Fruit fly (Drosophila melanogaster) whole organism, embryonic: ENCODE data around the gene CG14459.
A peak's percentile ranks its signal among the peaks of the same experiment; 100 is the strongest.

ENCODE experiments used
- ATbp ChIP-seq: fragments of 200-800 bp; sonication (Bioruptor generic); optimal IDR thresholded peaks from 2 replicates; lab custom pipeline; 2017; ENCODE audit warnings: missing biosample characterization, mild to moderate bottlenecking, missing genetic modification characterization, missing genetic modification reagents
- Blimp-1 ChIP-seq: fragments of 200-800 bp; sonication (Bioruptor generic); optimal IDR thresholded peaks from 3 replicates; lab custom pipeline; 2018; ENCODE audit warnings: missing biosample characterization, missing genetic modification characterization, mild to moderate bottlenecking, moderate library complexity, missing genetic modification reagents
- CG1024 ChIP-seq: fragments of 200-800 bp; sonication (Bioruptor generic); IDR thresholded peaks from 2 replicates; pipeline ENCODE4 v1.3.6; 2022; ENCODE audit warnings: missing biosample characterization, missing genetic modification characterization
- CG12071 ChIP-seq: fragments of 200-800 bp; sonication (Bioruptor generic); optimal IDR thresholded peaks from 3 replicates; lab custom pipeline; 2018; ENCODE audit warnings: missing biosample characterization, mild to moderate bottlenecking, missing genetic modification characterization
- CG13424 ChIP-seq: fragments of 200-800 bp; sonication (Bioruptor generic); optimal IDR thresholded peaks from 2 replicates; lab custom pipeline; 2019; ENCODE audit warnings: missing biosample characterization, mild to moderate bottlenecking, missing genetic modification characterization, moderate library complexity
- CG13775 ChIP-seq: fragments of 200-800 bp; sonication (Bioruptor generic); optimal IDR thresholded peaks from 3 replicates; lab custom pipeline; 2017; ENCODE audit warnings: missing biosample characterization, mild to moderate bottlenecking, missing genetic modification characterization
- CG14965 ChIP-seq: fragments of 200-800 bp; sonication (Bioruptor generic); optimal IDR thresholded peaks from 2 replicates; lab custom pipeline; 2016; ENCODE audit warnings: missing biosample characterization, missing genetic modification characterization, borderline replicate concordance
- CG1602 ChIP-seq: fragments of 200-800 bp; sonication (Bioruptor generic); optimal IDR thresholded peaks from 3 replicates; lab custom pipeline; 2016; ENCODE audit warnings: missing biosample characterization, missing genetic modification characterization
- CG1603 ChIP-seq: fragments of 200-800 bp; sonication (Bioruptor generic); optimal IDR thresholded peaks from 2 replicates; lab custom pipeline; 2019; ENCODE audit warnings: missing biosample characterization, mild to moderate bottlenecking, missing genetic modification characterization, moderate library complexity
- CG16815 ChIP-seq: fragments of 200-800 bp; sonication (Bioruptor generic); optimal IDR thresholded peaks from 3 replicates; lab custom pipeline; 2017; ENCODE audit warnings: missing biosample characterization, mild to moderate bottlenecking, missing genetic modification characterization
- CG17359 ChIP-seq: fragments of 200-800 bp; sonication (Bioruptor generic); optimal IDR thresholded peaks from 3 replicates; lab custom pipeline; 2018; ENCODE audit warnings: missing biosample characterization, mild to moderate bottlenecking, missing genetic modification characterization, moderate library complexity
- CG17361 ChIP-seq: fragments of 200-800 bp; sonication (Bioruptor generic); IDR thresholded peaks from 3 replicates; pipeline ENCODE4 v1.3.6; 2022; ENCODE audit warnings: missing biosample characterization, missing genetic modification characterization
- CG30431 ChIP-seq: fragments of 200-800 bp; sonication (Bioruptor generic); optimal IDR thresholded peaks from 2 replicates; lab custom pipeline; 2017; ENCODE audit warnings: missing biosample characterization, missing genetic modification characterization
- CG31441 ChIP-seq: fragments of 200-800 bp; sonication (Bioruptor generic); IDR thresholded peaks from 2 replicates; pipeline ENCODE4 v1.3.6; 2022; ENCODE audit warnings: missing biosample characterization, missing genetic modification characterization
- CG3726 ChIP-seq: fragments of 200-800 bp; sonication (Bioruptor generic); IDR thresholded peaks from 3 replicates; pipeline ENCODE4, ENCODE4 v1.3.6; 2022; ENCODE audit warnings: missing biosample characterization, missing genetic modification characterization
- CG7745 ChIP-seq: fragments of 200-800 bp; sonication (Bioruptor generic); optimal IDR thresholded peaks from 2 replicates; lab custom pipeline; 2018; ENCODE audit warnings: missing biosample characterization, mild to moderate bottlenecking, missing genetic modification characterization, moderate library complexity
- CG7839 ChIP-seq: fragments of 200-800 bp; sonication (Bioruptor generic); optimal IDR thresholded peaks from 3 replicates; lab custom pipeline; 2018; ENCODE audit warnings: missing biosample characterization, mild to moderate bottlenecking, missing genetic modification characterization, moderate library complexity
- CG8290 ChIP-seq, 3 experiments: fragments of 200-800 bp; sonication (Bioruptor generic); optimal IDR thresholded peaks; 2 replicates each; lab custom pipeline; 2016 to 2019; ENCODE audit warnings: missing biosample characterization in 3 of 3, missing genetic modification characterization in 3 of 3, mild to moderate bottlenecking in 2 of 3, moderate library complexity in 1 of 3
- CG8765 ChIP-seq: fragments of 200-800 bp; sonication (Bioruptor generic); IDR thresholded peaks from 2 replicates; pipeline ENCODE4 v1.3.6; 2022; ENCODE audit warnings: missing biosample characterization, missing genetic modification characterization
- CG9727 ChIP-seq: fragments of 200-800 bp; sonication (Bioruptor generic); optimal IDR thresholded peaks from 3 replicates; lab custom pipeline; 2017; ENCODE audit warnings: missing biosample characterization, mild to moderate bottlenecking, missing genetic modification characterization
- CoRest ChIP-seq: fragments of 200-800 bp; sonication (Bioruptor generic); optimal IDR thresholded peaks from 3 replicates; lab custom pipeline; 2018; ENCODE audit warnings: missing biosample characterization, mild to moderate bottlenecking, missing genetic modification characterization, moderate library complexity
- HLH3B ChIP-seq: fragments of 200-800 bp; sonication (Bioruptor generic); IDR thresholded peaks from 2 replicates; pipeline ENCODE4 v1.3.6; 2022; ENCODE audit warnings: missing biosample characterization, missing genetic modification characterization
- HLH54F ChIP-seq: fragments of 200-800 bp; sonication (Bioruptor generic); optimal IDR thresholded peaks from 3 replicates; lab custom pipeline; 2016; ENCODE audit warnings: missing biosample characterization, missing genetic modification characterization
- Hr51 ChIP-seq, 2 experiments: fragments of 200-800 bp; sonication (Bioruptor generic); optimal IDR thresholded peaks; 2 replicates in 1 of 2; 3 replicates in 1 of 2; lab custom pipeline; 2016 to 2018; ENCODE audit warnings: missing biosample characterization in 2 of 2, missing genetic modification characterization in 2 of 2, mild to moderate bottlenecking in 1 of 2, moderate library complexity in 1 of 2
- Med ChIP-seq: fragments of 200-800 bp; sonication (Bioruptor generic); peaks from one replicate; lab custom pipeline; 2016; ENCODE audit warnings: missing biosample characterization, missing genetic modification characterization, mild to moderate bottlenecking, inconsistent platforms, moderate library complexity
- Rfx ChIP-seq: fragments of 200-800 bp; sonication (Bioruptor generic); IDR thresholded peaks from 2 replicates; pipeline ENCODE4 v1.3.6; 2022; ENCODE audit warnings: missing biosample characterization, missing genetic modification characterization
- Spps ChIP-seq: fragments of 200-800 bp; sonication (Bioruptor generic); optimal IDR thresholded peaks from 2 replicates; lab custom pipeline; 2018; ENCODE audit warnings: missing biosample characterization, mild to moderate bottlenecking, missing genetic modification characterization
- amos ChIP-seq: fragments of 200-800 bp; sonication (Bioruptor generic); IDR thresholded peaks from 2 replicates; pipeline ENCODE4 v1.3.6; 2022; ENCODE audit warnings: missing biosample characterization, missing genetic modification characterization; ENCODE audit not compliant: partially characterized antibody
- az2 ChIP-seq: fragments of 200-800 bp; sonication (Bioruptor generic); optimal IDR thresholded peaks from 3 replicates; lab custom pipeline; 2016; ENCODE audit warnings: missing biosample characterization, missing genetic modification characterization
- bsh ChIP-seq, 2 experiments: fragments of 200-800 bp; sonication (Bioruptor generic); optimal IDR thresholded peaks; 2 replicates each; lab custom pipeline; 2017 to 2018; ENCODE audit warnings: mild to moderate bottlenecking in 2 of 2, missing biosample characterization in 2 of 2, missing genetic modification characterization in 2 of 2, moderate library complexity in 1 of 2
- chn ChIP-seq: fragments of 200-800 bp; sonication (Bioruptor generic); optimal IDR thresholded peaks from 2 replicates; lab custom pipeline; 2016; ENCODE audit warnings: missing biosample characterization, missing genetic modification characterization
- crc ChIP-seq: fragments of 200-800 bp; sonication (Bioruptor generic); optimal IDR thresholded peaks from 2 replicates; lab custom pipeline; 2016; ENCODE audit warnings: missing biosample characterization, missing genetic modification characterization
- danr ChIP-seq: fragments of 200-800 bp; sonication (Bioruptor generic); IDR thresholded peaks from 2 replicates; pipeline ENCODE4 v1.3.6; 2022; ENCODE audit warnings: missing biosample characterization, missing genetic modification characterization
- eve ChIP-seq, 2 experiments: fragments of >200 bp; optimal IDR thresholded peaks; 2 replicates each; lab custom pipeline; 2017; ENCODE audit warnings: missing biosample characterization in 2 of 2, missing genetic modification characterization in 2 of 2
- ewg ChIP-seq: fragments of 200-800 bp; sonication (Bioruptor generic); optimal IDR thresholded peaks from 3 replicates; lab custom pipeline; 2017; ENCODE audit warnings: mild to moderate bottlenecking, missing biosample characterization, missing genetic modification reagents, missing genetic modification characterization
- fd96Cb ChIP-seq: fragments of 200-800 bp; sonication (Bioruptor generic); optimal IDR thresholded peaks from 2 replicates; lab custom pipeline; 2018; ENCODE audit warnings: missing biosample characterization, mild to moderate bottlenecking, missing genetic modification characterization, moderate library complexity
- nmo ChIP-seq: fragments of 200-800 bp; sonication (Bioruptor generic); optimal IDR thresholded peaks from 2 replicates; lab custom pipeline; 2018; ENCODE audit warnings: missing biosample characterization, mild to moderate bottlenecking, missing genetic modification characterization, moderate library complexity
- org-1 ChIP-seq: fragments of 200-800 bp; sonication (Bioruptor generic); optimal IDR thresholded peaks from 2 replicates; lab custom pipeline; 2017; ENCODE audit warnings: missing biosample characterization, missing genetic modification characterization
- pfk ChIP-seq: fragments of 200-800 bp; sonication (Bioruptor generic); optimal IDR thresholded peaks from 2 replicates; lab custom pipeline; 2018; ENCODE audit warnings: missing biosample characterization, mild to moderate bottlenecking, missing genetic modification characterization, moderate library complexity
- sc ChIP-seq, 3 experiments: fragments of >200 bp in 2 of 3; fragments of 200-800 bp in 1 of 3; sonication (Bioruptor generic) in 1 of 3; optimal IDR thresholded peaks; 2 replicates in 2 of 3; 3 replicates in 1 of 3; lab custom pipeline; 2017; ENCODE audit warnings: mild to moderate bottlenecking in 1 of 3, missing biosample characterization in 1 of 3, missing genetic modification characterization in 1 of 3, missing genetic modification reagents in 1 of 3
- sens ChIP-seq: fragments of 200-800 bp; sonication (Bioruptor generic); peaks from one replicate; lab custom pipeline; 2016; ENCODE audit warnings: missing biosample characterization, missing genetic modification characterization
- sens-2 ChIP-seq: fragments of 200-800 bp; sonication (Bioruptor generic); IDR thresholded peaks from 2 replicates; pipeline ENCODE4 v1.3.6; 2022; ENCODE audit warnings: missing biosample characterization, missing genetic modification characterization
- sisA ChIP-seq: fragments of 200-800 bp; sonication (Bioruptor generic); IDR thresholded peaks from 2 replicates; pipeline ENCODE4 v1.3.6; 2022; ENCODE audit warnings: missing biosample characterization, missing genetic modification characterization
- ssp ChIP-seq: fragments of 200-800 bp; sonication (Bioruptor generic); IDR thresholded peaks from 2 replicates; pipeline ENCODE4 v1.3.6; 2022; ENCODE audit warnings: missing biosample characterization, missing genetic modification characterization
- stc ChIP-seq: fragments of 200-800 bp; sonication (Bioruptor generic); IDR thresholded peaks from 2 replicates; pipeline ENCODE4 v1.3.6; 2022; ENCODE audit warnings: missing biosample characterization, missing genetic modification characterization
- unc-4 ChIP-seq: fragments of 200-800 bp; sonication (Bioruptor generic); IDR thresholded peaks from 2 replicates; pipeline ENCODE4 v1.3.6; 2022; ENCODE audit warnings: missing biosample characterization, missing genetic modification characterization; ENCODE audit not compliant: partially characterized antibody
- vvl ChIP-seq: fragments of 200-800 bp; sonication (Bioruptor generic); IDR thresholded peaks from 2 replicates; pipeline ENCODE4 v1.3.6; 2022; ENCODE audit warnings: missing biosample characterization, missing genetic modification characterization
- zfh1 ChIP-seq: fragments of 200-800 bp; sonication (Bioruptor generic); IDR thresholded peaks from 3 replicates; pipeline ENCODE4 v1.3.6; 2022; ENCODE audit warnings: missing biosample characterization, missing genetic modification characterization

CG14459 gene

DNA sequence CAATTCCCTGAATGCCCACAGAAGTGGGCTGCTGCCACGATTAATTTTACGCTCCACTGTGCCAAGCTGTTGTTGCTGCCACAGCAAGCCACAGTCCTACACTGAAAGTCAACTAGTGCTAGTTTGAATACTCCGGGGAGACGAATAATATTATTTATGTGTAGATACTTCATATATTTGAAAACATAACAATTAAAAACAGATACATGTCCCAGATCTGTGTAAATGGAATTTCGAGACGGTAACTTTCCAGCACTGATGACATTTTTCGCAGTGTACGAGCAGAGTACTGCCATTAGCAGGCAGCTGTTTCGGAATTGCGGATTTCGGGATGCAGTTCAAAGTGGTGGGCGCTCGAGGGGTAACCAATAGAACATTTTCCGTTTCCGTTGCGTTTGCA is 27.4 kb upstream of the CG14459 start (continued):
- TF ChIP-seq pfk (GFP tag; lab: Kevin White, UChicago) (no peak), CG1024 (GFP tag; lab: Robert Waterston, UW) (0 out of 2 replicates have a peak, but pooled peaks have one; percentile 5), unc-4 (GFP tag; lab: Robert Waterston, UW) (no peak), org-1 (GFP tag; lab: Kevin White, UChicago) (peak; percentile 3), Spps (tag; lab: Kevin White, UChicago) (no peak), CG31441 (GFP tag; lab: Robert Waterston, UW) (0 out of 2 replicates have a peak, but pooled peaks have one; percentile 21), sens-2 (GFP tag; lab: Robert Waterston, UW) (0 out of 2 replicates have a peak, but pooled peaks have one; percentile 23), sc (optimal IDR thresholded peaks at IDR 0.05; lab: Kevin White, UChicago) (no peak), sc (GFP tag; optimal IDR thresholded peaks at IDR 0.05; lab: Kevin White, UChicago) (peak; percentile 2), CG14965 (GFP tag; lab: Kevin White, UChicago) (no peak), ewg (GFP tag; lab: Kevin White, UChicago) (peak; percentile 0), sens (GFP tag; lab: Kevin White, UChicago) (peak; percentile 87), crc (GFP tag; lab: Kevin White, UChicago) (no peak), CG13424 (peak; percentile 21), CoRest (tag; lab: Kevin White, UChicago) (peak; percentile 1), CG8290 (GFP tag; optimal IDR thresholded peaks at IDR 0.05; lab: Kevin White, UChicago) (no peak), CG8290 (tag; optimal IDR thresholded peaks at IDR 0.05; lab: Kevin White, UChicago) (peak in 1 of 2 experiments; percentile 34), vvl (GFP tag; lab: Robert Waterston, UW) (0 out of 2 replicates have a peak, but pooled peaks have one; percentile 32), amos (GFP tag; lab: Robert Waterston, UW) (no peak), CG1603 (tag; lab: Kevin White, UChicago) (peak; percentile 62), HLH3B (GFP tag; lab: Robert Waterston, UW) (0 out of 2 replicates have a peak, but pooled peaks have one; percentile 17), Rfx (0 out of 2 replicates have a peak, but pooled peaks have one; percentile 6), stc (GFP tag; lab: Robert Waterston, UW) (peak; percentile 13; the same call in 1 of the 2 replicates), chn (peak; percentile 12), CG16815 (GFP tag; lab: Kevin White, UChicago) (peak; percentile 31), CG3726 (GFP tag; lab: Robert Waterston, UW) (0 out of 3 replicates have a peak, but pooled peaks have one; percentile 27), CG1602 (GFP tag; lab: Kevin White, UChicago) (peak; percentile 19), HLH54F (GFP tag; lab: Kevin White, UChicago) (peak; percentile 0), eve (GFP tag; optimal IDR thresholded peaks at IDR 0.05; lab: Kevin White, UChicago) (peak in 1 of 2 experiments; percentile 40), CG13775 (peak; percentile 3), ssp (GFP tag; lab: Robert Waterston, UW) (no peak), fd96Cb (tag; lab: Kevin White, UChicago) (peak; percentile 25), ATbp (no peak), CG7839 (tag; lab: Kevin White, UChicago) (peak; percentile 35), CG17361 (GFP tag; lab: Robert Waterston, UW) (0 out of 3 replicates have a peak, but pooled peaks have one; percentile 21), sisA (GFP tag; lab: Robert Waterston, UW) (peak; percentile 44; the same call in 1 of the 2 replicates), CG7745 (tag; lab: Kevin White, UChicago) (no peak), az2 (GFP tag; lab: Kevin White, UChicago) (peak; percentile 33), CG17359 (tag; lab: Kevin White, UChicago) (peak; percentile 43), Hr51 (GFP tag; optimal IDR thresholded peaks at IDR 0.05; lab: Kevin White, UChicago) (peak in 1 of 2 experiments; percentile 32), danr (GFP tag; lab: Robert Waterston, UW) (no peak), CG12071 (GFP tag; lab: Kevin White, UChicago) (peak; percentile 7), zfh1 (GFP tag; lab: Robert Waterston, UW) (peak; percentile 55; the same call in 1 of the 3 replicates), CG30431 (peak; percentile 8), nmo (GFP tag; lab: Kevin White, UChicago) (peak; percentile 39), Blimp-1 (peak; percentile 40), Med (GFP tag; lab: Kevin White, UChicago) (peak; percentile 73), CG9727 (GFP tag; lab: Kevin White, UChicago) (peak; percentile 30), CG8765 (GFP tag; lab: Robert Waterston, UW) (peak; percentile 24; the same call in 1 of the 2 replicates), bsh (GFP tag; optimal IDR thresholded peaks at IDR 0.05; lab: Kevin White, UChicago) (peak in 1 of 2 experiments; percentile 57)
